Fruit fly (Drosophila melanogaster): ENCODE measurements around the gene Gba1b.

The Gba1b gene

dm6 chr3R:23713901-23714300 is 9.3 kb downstream of the Gba1b start (continued):
- TF ChIP-seq CG14965 (GFP tag; optimal IDR thresholded peaks at IDR 0.05; ENCODE audit: borderline replicate concordance) (no peak), CG6254 (GFP tag; optimal IDR thresholded peaks at IDR 0.05) (peak; percentile 46), oc (tag; optimal IDR thresholded peaks at IDR 0.05) (peak; percentile 65), CG6689 (GFP tag; IDR thresholded peaks at IDR 0.05) (0 out of 2 replicates have a peak, but pooled peaks have one; percentile 21), CG12071 (GFP tag; optimal IDR thresholded peaks at IDR 0.05) (no peak), corto (GFP tag; optimal IDR thresholded peaks at IDR 0.05) (peak; percentile 36), vfl (GFP tag; optimal IDR thresholded peaks at IDR 0.05) (no peak), gce (GFP tag; IDR thresholded peaks at IDR 0.05) (peak; percentile 62; the same call in 1 of the 3 replicates), CG31224 (GFP tag; IDR thresholded peaks at IDR 0.05) (no peak), wor (GFP tag; IDR thresholded peaks at IDR 0.05) (peak; percentile 46; the same call in 1 of the 2 replicates), NFAT (GFP tag; IDR thresholded peaks at IDR 0.05) (no peak), gfzf (GFP tag; optimal IDR thresholded peaks at IDR 0.05) (no peak), CG2129 (GFP tag; IDR thresholded peaks at IDR 0.05; ENCODE audit: partially characterized antibody) (no peak), CG12942 (GFP tag; optimal IDR thresholded peaks at IDR 0.05) (peak; percentile 40), ab (GFP tag; optimal IDR thresholded peaks at IDR 0.05) (peak; percentile 13), ham (GFP tag; IDR thresholded peaks at IDR 0.05) (no peak), zen2 (GFP tag; IDR thresholded peaks at IDR 0.05; ENCODE audit: partially characterized antibody) (no peak), ase (GFP tag; IDR thresholded peaks at IDR 0.05) (0 out of 3 replicates have a peak, but pooled peaks have one; percentile 46), CG10366 (GFP tag; IDR thresholded peaks at IDR 0.05) (peak; percentile 58), CG12219 (GFP tag; optimal IDR thresholded peaks at IDR 0.05) (peak; percentile 57), dimm (GFP tag; IDR thresholded peaks at IDR 0.05) (0 out of 2 replicates have a peak, but pooled peaks have one; percentile 12), fd3F (GFP tag; optimal IDR thresholded peaks at IDR 0.05) (peak; percentile 40), CG11560 (tag; IDR thresholded peaks at IDR 0.05) (no peak), CG14667 (GFP tag; IDR thresholded peaks at IDR 0.05) (peak; percentile 31), HLH54F (GFP tag; optimal IDR thresholded peaks at IDR 0.05) (peak; percentile 9), CG10462 (GFP tag; optimal IDR thresholded peaks at IDR 0.05) (peak; percentile 50), Optix (GFP tag; IDR thresholded peaks at IDR 0.05) (peak; percentile 29; the same call in 1 of the 3 replicates), CG13296 (GFP tag; optimal IDR thresholded peaks at IDR 0.05) (peak; percentile 11), cato (GFP tag; optimal IDR thresholded peaks at IDR 0.05; ENCODE audit: borderline replicate concordance) (peak; percentile 26), CG2202 (tag; optimal IDR thresholded peaks at IDR 0.05) (peak; percentile 29), jigr1 (GFP tag; IDR thresholded peaks at IDR 0.05) (0 out of 3 replicates have a peak, but pooled peaks have one; percentile 12), CG10654 (GFP tag; optimal IDR thresholded peaks at IDR 0.05) (peak; percentile 56), gsb (GFP tag; IDR thresholded peaks at IDR 0.05) (no peak), croc (GFP tag; conservative IDR thresholded peaks at IDR 0.05) (no peak; the same call in 2 of the 3 replicates), CG5180 (GFP tag; optimal IDR thresholded peaks at IDR 0.05) (no peak), CG9797 (GFP tag; optimal IDR thresholded peaks at IDR 0.05) (no peak), Doc3 (GFP tag; IDR thresholded peaks at IDR 0.05; ENCODE audit: partially characterized antibody) (no peak), aop (GFP tag; IDR thresholded peaks at IDR 0.05) (0 out of 2 replicates have a peak, but pooled peaks have one; percentile 13), ken (GFP tag; IDR thresholded peaks at IDR 0.05) (peak; percentile 75; the same call in 2 of the 3 replicates), CG13287 (GFP tag; IDR thresholded peaks at IDR 0.05; ENCODE audit: partially characterized antibody) (no peak), grau (tag; optimal IDR thresholded peaks at IDR 0.05) (peak; percentile 68), chm (GFP tag; IDR thresholded peaks at IDR 0.05) (peak; percentile 58; the same call in 1 of the 2 replicates), CG15073 (GFP tag; optimal IDR thresholded peaks at IDR 0.05) (no peak), CG7271 (tag; optimal IDR thresholded peaks at IDR 0.05) (peak; percentile 34), trh (GFP tag; optimal IDR thresholded peaks at IDR 0.05) (no peak), Oli (tag; optimal IDR thresholded peaks at IDR 0.05) (peak; percentile 70), Nf-YA (GFP tag; IDR thresholded peaks at IDR 0.05) (peak; percentile 36; the same call in 1 of the 2 replicates), CG10565 (GFP tag; optimal IDR thresholded peaks at IDR 0.05) (no peak), CG17829 (tag; optimal IDR thresholded peaks at IDR 0.05) (peak; percentile 47), CG31388 (GFP tag; optimal IDR thresholded peaks at IDR 0.05) (peak; percentile 64)
